Worm (Caenorhabditis elegans) whole organism, L3 larva: ENCODE results near the gene mcm-3.

Experiments
- aly-2 ChIP-seq: fragments of 150-350 bp; optimal IDR thresholded peaks from 2 replicates; lab custom pipeline; 2014; ENCODE audit warnings: missing biosample characterization, missing genetic modification characterization
- fkh-10 ChIP-seq: sonication (generic microtip); optimal IDR thresholded peaks from 2 replicates; lab custom pipeline; 2017; ENCODE audit warnings: missing biosample characterization, missing genetic modification reagents, missing genetic modification characterization
- jun-1 ChIP-seq: fragments of 150-350 bp; optimal IDR thresholded peaks from 2 replicates; lab custom pipeline; 2014; ENCODE audit warnings: missing biosample characterization, missing genetic modification reagents, missing genetic modification characterization
- nhr-25 ChIP-seq: sonication (generic microtip); optimal IDR thresholded peaks from 2 replicates; lab custom pipeline; 2017; ENCODE audit warnings: missing biosample characterization, missing genetic modification characterization
- nhr-28 ChIP-seq: fragments of 150-350 bp; optimal IDR thresholded peaks from 2 replicates; lab custom pipeline; 2014; ENCODE audit warnings: missing biosample characterization, missing genetic modification characterization
- skn-1 ChIP-seq: fragments of 150-350 bp; optimal IDR thresholded peaks from 2 replicates; lab custom pipeline; 2014; ENCODE audit warnings: missing biosample characterization, missing genetic modification characterization
- snpc-4 ChIP-seq: fragments of 150-350 bp; optimal IDR thresholded peaks from 2 replicates; lab custom pipeline; 2014; ENCODE audit warnings: missing biosample characterization, missing genetic modification characterization
- unc-62 ChIP-seq: fragments of 150-350 bp; sonication (generic microtip); optimal IDR thresholded peaks from 4 replicates; lab custom pipeline; 2014; ENCODE audit warnings: missing biosample characterization, missing genetic modification reagents, missing genetic modification characterization
- ztf-11 ChIP-seq: fragments of 150-350 bp; optimal IDR thresholded peaks from 2 replicates; lab custom pipeline; 2014; ENCODE audit warnings: missing biosample characterization, missing genetic modification characterization

ce11 chrV:15023544-15023943, 35.9 kb downstream of the mcm-3 start, which contains the start of gene F14H8.4:
- TF ChIP-seq skn-1 (tag; lab: Kevin White, UChicago) (no peak), nhr-25 (tag; lab: Kevin White, UChicago) (no peak), snpc-4 (tag; lab: Kevin White, UChicago) (no peak), ztf-11 (tag; lab: Kevin White, UChicago) (no peak), nhr-28 (tag; lab: Kevin White, UChicago) (no peak), aly-2 (tag; lab: Kevin White, UChicago) (no peak), unc-62 (GFP tag; lab: Kevin White, UChicago) (no peak), jun-1 (tag; lab: Kevin White, UChicago) (no peak), fkh-10 (no peak)
